Worm (Caenorhabditis elegans) whole organism, mixed stage, embryonic: ENCODE results near the gene dpy-9.

Experiments
- bed-3 ChIP-seq: fragments of 200-800 bp; sonication (Bioruptor generic); optimal IDR thresholded peaks from 3 replicates; lab custom pipeline; 2018; ENCODE audit warnings: mild to moderate bottlenecking, missing genetic modification characterization, moderate library complexity, missing compliant biosample characterization
- blmp-1 ChIP-seq: fragments of 150-350 bp; optimal IDR thresholded peaks from 2 replicates; lab custom pipeline; 2014; ENCODE audit warnings: missing biosample characterization, missing genetic modification characterization
- ceh-39 ChIP-seq: fragments of 150-350 bp; optimal IDR thresholded peaks from 2 replicates; lab custom pipeline; 2014; ENCODE audit warnings: missing biosample characterization, missing genetic modification characterization
- ceh-43 ChIP-seq: fragments of 200-800 bp; sonication (Bioruptor generic); optimal IDR thresholded peaks from 2 replicates; lab custom pipeline; 2018; ENCODE audit warnings: mild to moderate bottlenecking, missing genetic modification characterization, moderate library complexity, missing compliant biosample characterization
- ceh-83 ChIP-seq: fragments of 200-800 bp; sonication (Bioruptor generic); optimal IDR thresholded peaks from 2 replicates; lab custom pipeline; 2018; ENCODE audit warnings: mild to moderate bottlenecking, missing genetic modification characterization, missing compliant biosample characterization
- ces-1 ChIP-seq: fragments of 150-350 bp; optimal IDR thresholded peaks from 2 replicates; lab custom pipeline; 2014; ENCODE audit warnings: missing biosample characterization, missing genetic modification reagents, missing genetic modification characterization
- cnd-1 ChIP-seq: fragments of 200-800 bp; sonication (Bioruptor generic); optimal IDR thresholded peaks from 2 replicates; lab custom pipeline; 2018; ENCODE audit warnings: mild to moderate bottlenecking, missing genetic modification characterization, missing compliant biosample characterization
- drap-1 ChIP-seq: fragments of 200-800 bp; sonication (Bioruptor generic); optimal IDR thresholded peaks from 3 replicates; lab custom pipeline; 2018; ENCODE audit warnings: mild to moderate bottlenecking, missing genetic modification characterization, missing compliant biosample characterization
- elt-3 ChIP-seq: fragments of 150-350 bp; optimal IDR thresholded peaks from 2 replicates; lab custom pipeline; 2014; ENCODE audit warnings: missing biosample characterization, missing genetic modification characterization
- flh-1 ChIP-seq: fragments of 200-800 bp; sonication (Bioruptor generic); optimal IDR thresholded peaks from 2 replicates; lab custom pipeline; 2018; ENCODE audit warnings: mild to moderate bottlenecking, missing genetic modification characterization, moderate library complexity, missing compliant biosample characterization
- ham-2 ChIP-seq: fragments of 200-800 bp; sonication (Bioruptor generic); optimal IDR thresholded peaks from 2 replicates; lab custom pipeline; 2018; ENCODE audit warnings: mild to moderate bottlenecking, missing genetic modification characterization, missing compliant biosample characterization
- hlh-1 ChIP-seq: fragments of 150-350 bp; optimal IDR thresholded peaks from 2 replicates; lab custom pipeline; 2014; ENCODE audit warnings: missing biosample characterization, missing genetic modification reagents, missing genetic modification characterization
- lin-13 ChIP-seq: fragments of 150-350 bp; optimal IDR thresholded peaks from 2 replicates; lab custom pipeline; 2014; ENCODE audit warnings: missing biosample characterization, missing genetic modification characterization
- lin-32 ChIP-seq: fragments of 200-800 bp; sonication (Bioruptor generic); optimal IDR thresholded peaks from 2 replicates; lab custom pipeline; 2018; ENCODE audit warnings: mild to moderate bottlenecking, missing genetic modification characterization, missing compliant biosample characterization
- lsy-2 ChIP-seq: fragments of 150-350 bp; optimal IDR thresholded peaks from 2 replicates; lab custom pipeline; 2014; ENCODE audit warnings: missing biosample characterization, missing genetic modification characterization
- mab-5 ChIP-seq: fragments of 150-350 bp; optimal IDR thresholded peaks from 2 replicates; lab custom pipeline; 2014; ENCODE audit warnings: missing biosample characterization, missing genetic modification characterization
- mep-1 ChIP-seq: fragments of 150-350 bp; optimal IDR thresholded peaks from 2 replicates; lab custom pipeline; 2017; ENCODE audit warnings: missing biosample characterization, missing genetic modification reagents, missing genetic modification characterization, inconsistent platforms
- mls-2 ChIP-seq: sonication (generic microtip); optimal IDR thresholded peaks from 2 replicates; lab custom pipeline; 2016; ENCODE audit warnings: mild to moderate bottlenecking, missing genetic modification characterization, moderate library complexity, missing compliant biosample characterization
- nhr-12 ChIP-seq: fragments of 150-350 bp; optimal IDR thresholded peaks from 2 replicates; lab custom pipeline; 2014; ENCODE audit warnings: missing biosample characterization, missing genetic modification characterization
- nhr-237 ChIP-seq: fragments of 150-350 bp; optimal IDR thresholded peaks from 2 replicates; lab custom pipeline; 2014; ENCODE audit warnings: missing biosample characterization, missing genetic modification characterization
- nhr-28 ChIP-seq: fragments of 150-350 bp; optimal IDR thresholded peaks from 2 replicates; lab custom pipeline; 2014; ENCODE audit warnings: missing biosample characterization, missing genetic modification characterization
- nhr-76 ChIP-seq: sonication (generic microtip); optimal IDR thresholded peaks from 2 replicates; lab custom pipeline; 2017; ENCODE audit warnings: missing biosample characterization, missing genetic modification characterization
- pha-4 ChIP-seq: fragments of 150-350 bp; optimal IDR thresholded peaks from 2 replicates; lab custom pipeline; 2018; ENCODE audit warnings: missing biosample characterization, missing genetic modification reagents, missing genetic modification characterization
- sem-2 ChIP-seq: fragments of 200-800 bp; sonication (Bioruptor generic); optimal IDR thresholded peaks from 2 replicates; lab custom pipeline; 2018; ENCODE audit warnings: mild to moderate bottlenecking, missing genetic modification characterization, missing compliant biosample characterization
- snpc-4 ChIP-seq: fragments of 150-350 bp; optimal IDR thresholded peaks from 2 replicates; lab custom pipeline; 2014; ENCODE audit warnings: missing biosample characterization, missing genetic modification characterization
- sptf-1 ChIP-seq: sonication (generic microtip); optimal IDR thresholded peaks from 2 replicates; lab custom pipeline; 2017; ENCODE audit warnings: mild to moderate bottlenecking, missing genetic modification characterization, moderate library complexity, missing compliant biosample characterization
- tbx-8 ChIP-seq: fragments of 200-800 bp; sonication (Bioruptor generic); optimal IDR thresholded peaks from 2 replicates; lab custom pipeline; 2018; ENCODE audit warnings: mild to moderate bottlenecking, missing genetic modification characterization, moderate library complexity, missing compliant biosample characterization
- unc-120 ChIP-seq: sonication (generic microtip); optimal IDR thresholded peaks from 2 replicates; lab custom pipeline; 2017; ENCODE audit warnings: missing genetic modification characterization, missing compliant biosample characterization; ENCODE audit not compliant: poor library complexity, severe bottlenecking
- unc-39 ChIP-seq: fragments of 150-350 bp; optimal IDR thresholded peaks from 2 replicates; lab custom pipeline; 2014; ENCODE audit warnings: missing biosample characterization, missing genetic modification characterization
- unc-62 ChIP-seq: fragments of 150-350 bp; optimal IDR thresholded peaks from 2 replicates; lab custom pipeline; 2014; ENCODE audit warnings: missing biosample characterization, missing genetic modification reagents, missing genetic modification characterization
- zip-8 ChIP-seq: fragments of 150-350 bp; optimal IDR thresholded peaks from 2 replicates; lab custom pipeline; 2014; ENCODE audit warnings: missing biosample characterization, missing genetic modification characterization

dpy-9 gene

ce11 chrIV:302743-303142 is 43.7 kb upstream of the dpy-9 start:
- no peak for TF ChIP-seq ham-2 (GFP tag; lab: Kevin White, UChicago)
- TF ChIP-seq ceh-39, result no peak
- TF ChIP-seq elt-3 (tag; lab: Kevin White, UChicago), result peak; percentile 3
- TF ChIP-seq sptf-1, result no peak

ce11 chrIV:300307-300706 is 41.3 kb upstream of the dpy-9 start:
- TF ChIP-seq drap-1 (no peak), nhr-237 (tag; lab: Kevin White, UChicago) (no peak)

DNA sequence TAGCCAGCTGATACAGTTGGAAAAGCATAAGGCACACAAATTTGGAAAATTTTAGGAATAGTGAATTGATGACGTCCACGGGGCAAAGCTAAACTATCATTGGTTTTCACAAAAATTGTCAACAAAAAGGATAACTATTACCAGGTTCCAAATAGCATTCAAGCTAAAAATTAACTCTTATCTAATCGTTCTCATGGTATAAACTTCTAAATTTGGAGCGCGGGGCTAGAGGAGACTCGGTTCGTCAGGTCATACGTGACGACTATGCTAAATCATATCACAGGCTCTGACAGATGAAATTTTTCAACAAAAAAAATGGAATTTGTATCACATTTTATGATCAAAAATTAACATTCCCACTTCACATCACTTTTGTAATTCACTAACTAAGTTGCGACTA is 40.2 kb upstream of the dpy-9 start:
- TF ChIP-seq snpc-4 (tag; lab: Kevin White, UChicago) (no peak), nhr-28 (tag; lab: Kevin White, UChicago) (no peak), ceh-39 (no peak), sptf-1 (no peak), mep-1 (tag; lab: Kevin White, UChicago) (no peak), drap-1 (no peak), mab-5 (tag; lab: Kevin White, UChicago) (no peak)

ce11 chrIV:298204-298603 is 39.2 kb upstream of the dpy-9 start, which contains the start of gene pnp-1:
pnp-1 (minus strand) TSS chrIV:298304.
- TF ChIP-seq cnd-1 (tag; lab: Kevin White, UChicago) (no peak), blmp-1 (no peak), mep-1 (tag; lab: Kevin White, UChicago) (no peak), ces-1 (GFP tag; lab: Kevin White, UChicago) (no peak), bed-3 (GFP tag; lab: Kevin White, UChicago) (no peak), drap-1 (no peak), ceh-83 (no peak), ham-2 (GFP tag; lab: Kevin White, UChicago) (no peak), nhr-12 (no peak), nhr-237 (tag; lab: Kevin White, UChicago) (no peak), lin-32 (GFP tag; lab: Kevin White, UChicago) (no peak), unc-120 (tag; lab: Kevin White, UChicago) (no peak)

- TF ChIP-seq hlh-1 (tag; lab: Kevin White, UChicago) (no peak), ceh-43 (GFP tag; lab: Kevin White, UChicago) (no peak), lin-13 (tag; lab: Kevin White, UChicago) (no peak), zip-8 (tag; lab: Kevin White, UChicago) (no peak), blmp-1 (no peak), mls-2 (tag; lab: Kevin White, UChicago) (no peak), unc-120 (tag; lab: Kevin White, UChicago) (no peak), cnd-1 (tag; lab: Kevin White, UChicago) (no peak), flh-1 (no peak), nhr-12 (no peak), ham-2 (GFP tag; lab: Kevin White, UChicago) (no peak)
These were observed 37.8 kb upstream of the dpy-9 start for ce11 chrIV:296849-297248.

DNA sequence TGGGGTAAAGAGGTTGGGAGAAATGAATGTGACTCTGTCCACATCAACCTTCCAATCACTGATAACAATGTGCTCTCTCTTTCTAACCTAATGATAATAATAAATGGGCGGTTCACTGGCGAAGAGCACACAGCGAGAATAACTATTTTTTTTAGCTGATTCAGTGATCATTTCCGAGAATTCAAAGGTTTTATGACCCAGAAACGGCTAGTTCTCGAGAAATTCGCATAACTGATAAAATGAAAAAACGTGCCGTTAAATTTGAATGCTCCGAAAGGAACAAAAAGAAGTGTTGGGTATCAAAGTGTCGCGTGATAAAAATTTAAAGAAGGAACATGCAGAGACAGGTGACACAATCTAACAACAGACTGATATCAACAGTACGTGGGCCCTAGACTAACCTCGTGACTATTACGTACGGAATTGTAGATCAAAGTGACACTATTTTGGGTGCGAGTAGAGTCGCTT is 36.8 kb upstream of the dpy-9 start:
- no peak for TF ChIP-seq tbx-8 (GFP tag; lab: Kevin White, UChicago)
- TF ChIP-seq ces-1 (GFP tag; lab: Kevin White, UChicago), result no peak
- no peak for TF ChIP-seq mep-1 (tag; lab: Kevin White, UChicago)
- TF ChIP-seq cnd-1 (tag; lab: Kevin White, UChicago), result no peak
- TF ChIP-seq bed-3 (GFP tag; lab: Kevin White, UChicago), result no peak
- no peak for TF ChIP-seq lsy-2 (tag; lab: Kevin White, UChicago)
- no peak for TF ChIP-seq nhr-12
- TF ChIP-seq unc-39 (tag; lab: Kevin White, UChicago), result no peak
- TF ChIP-seq zip-8 (tag; lab: Kevin White, UChicago), result no peak
- no peak for TF ChIP-seq hlh-1 (tag; lab: Kevin White, UChicago)
- TF ChIP-seq lin-13 (tag; lab: Kevin White, UChicago), result no peak
- TF ChIP-seq mls-2 (tag; lab: Kevin White, UChicago), result no peak
- TF ChIP-seq elt-3 (tag; lab: Kevin White, UChicago), result no peak
- TF ChIP-seq ceh-83, result no peak

- TF ChIP-seq nhr-237 (tag; lab: Kevin White, UChicago), result no peak
- no peak for TF ChIP-seq mab-5 (tag; lab: Kevin White, UChicago)
- TF ChIP-seq nhr-28 (tag; lab: Kevin White, UChicago), result no peak
- TF ChIP-seq ham-2 (GFP tag; lab: Kevin White, UChicago), result no peak
- TF ChIP-seq unc-62, result no peak
- no peak for TF ChIP-seq nhr-76
- TF ChIP-seq lin-32 (GFP tag; lab: Kevin White, UChicago), result no peak
- no peak for TF ChIP-seq ceh-43 (GFP tag; lab: Kevin White, UChicago)
- no peak for TF ChIP-seq pha-4 (tag; lab: Kevin White, UChicago)
- no peak for TF ChIP-seq sptf-1
- TF ChIP-seq lsy-2 (tag; lab: Kevin White, UChicago), result no peak
- no peak for TF ChIP-seq sem-2
- no peak for TF ChIP-seq mep-1 (tag; lab: Kevin White, UChicago)
- no peak for TF ChIP-seq tbx-8 (GFP tag; lab: Kevin White, UChicago)
- TF ChIP-seq lin-13 (tag; lab: Kevin White, UChicago), result no peak
These were observed 35.7 kb upstream of the dpy-9 start for ce11 chrIV:294737-295136.
